Worm (Caenorhabditis elegans) whole organism, young adult: ENCODE data around the gene exos-4.1.

Experiments used
- B0019.2 ChIP-seq: fragments of 200-800 bp; sonication (Bioruptor generic); conservative IDR thresholded peaks from 2 replicates; pipeline ENCODE4 v1.3.6; 2022; ENCODE audit warnings: missing genetic modification reagents, missing genetic modification characterization, missing compliant biosample characterization
- B0336.3 ChIP-seq: fragments of 200-800 bp; sonication (Bioruptor generic); IDR thresholded peaks from 2 replicates; pipeline ENCODE4 v1.3.6; 2022; ENCODE audit warnings: missing genetic modification characterization, missing compliant biosample characterization
- D2030.7 ChIP-seq: fragments of 200-800 bp; sonication (Bioruptor generic); IDR thresholded peaks from 2 replicates; pipeline ENCODE4 v1.3.6; 2022; ENCODE audit warnings: missing genetic modification reagents, missing genetic modification characterization, missing compliant biosample characterization
- F23B12.7 ChIP-seq: sonication (generic microtip); optimal IDR thresholded peaks from 2 replicates; lab custom pipeline; 2017; ENCODE audit warnings: missing genetic modification characterization, mild to moderate bottlenecking, missing compliant biosample characterization, antibody characterized with exemption, moderate library complexity; ENCODE audit not compliant: insufficient read depth
- F33H1.4 ChIP-seq: fragments of 200-800 bp; sonication (Bioruptor generic); IDR thresholded peaks from 2 replicates; pipeline ENCODE4 v1.3.6; 2022; ENCODE audit warnings: missing genetic modification reagents, missing genetic modification characterization, missing compliant biosample characterization
- F37B4.10 ChIP-seq: fragments of 200-800 bp; sonication (Bioruptor generic); IDR thresholded peaks from 2 replicates; pipeline ENCODE4 v1.3.6; 2022; ENCODE audit warnings: missing genetic modification characterization, missing compliant biosample characterization
- F49E8.2 ChIP-seq: sonication (generic microtip); optimal IDR thresholded peaks from 3 replicates; lab custom pipeline; 2017; ENCODE audit warnings: missing genetic modification characterization, mild to moderate bottlenecking, missing compliant biosample characterization, antibody characterized with exemption, moderate library complexity; ENCODE audit not compliant: insufficient read depth
- T26A5.8 ChIP-seq: sonication (generic microtip); optimal IDR thresholded peaks from 2 replicates; lab custom pipeline; 2016; ENCODE audit warnings: missing genetic modification characterization, missing compliant biosample characterization
- Y53G8AR.9 ChIP-seq: fragments of 200-800 bp; sonication (Bioruptor generic); conservative IDR thresholded peaks from 2 replicates; pipeline ENCODE4 v1.3.6; 2022; ENCODE audit warnings: missing genetic modification reagents, missing genetic modification characterization, missing compliant biosample characterization
- Y95B8A.8 ChIP-seq: fragments of 200-800 bp; sonication (Bioruptor generic); IDR thresholded peaks from 2 replicates; pipeline ENCODE4 v1.3.6; 2022; ENCODE audit warnings: missing genetic modification reagents, missing genetic modification characterization, missing compliant biosample characterization
- akir-1 ChIP-seq: fragments of 200-800 bp; sonication (Bioruptor generic); optimal IDR thresholded peaks from 2 replicates; lab custom pipeline; 2018; ENCODE audit warnings: mild to moderate bottlenecking, missing genetic modification characterization, moderate library complexity, missing compliant biosample characterization
- athp-1 ChIP-seq: sonication (generic microtip); optimal IDR thresholded peaks from 2 replicates; lab custom pipeline; 2017; ENCODE audit warnings: mild to moderate bottlenecking, missing genetic modification characterization, missing compliant biosample characterization
- attf-3 ChIP-seq: fragments of 200-800 bp; sonication (Bioruptor generic); conservative IDR thresholded peaks from 2 replicates; pipeline ENCODE4 v1.3.6; 2022; ENCODE audit warnings: missing genetic modification reagents, missing genetic modification characterization, missing compliant biosample characterization
- attf-5 ChIP-seq: fragments of 200-800 bp; sonication (Bioruptor generic); optimal IDR thresholded peaks from 2 replicates; lab custom pipeline; 2018; ENCODE audit warnings: mild to moderate bottlenecking, missing genetic modification characterization, missing compliant biosample characterization
- bed-1 ChIP-seq: fragments of 200-800 bp; sonication (Bioruptor generic); IDR thresholded peaks from 2 replicates; pipeline ENCODE4 v1.3.6; 2022; ENCODE audit warnings: missing genetic modification reagents, missing genetic modification characterization, missing compliant biosample characterization
- ceh-100 ChIP-seq: fragments of 200-800 bp; sonication (Bioruptor generic); IDR thresholded peaks from 2 replicates; pipeline ENCODE4 v1.3.6; 2022; ENCODE audit warnings: missing genetic modification reagents, missing genetic modification characterization, missing compliant biosample characterization
- ceh-27 ChIP-seq: fragments of 200-800 bp; sonication (Bioruptor generic); optimal IDR thresholded peaks from 2 replicates; lab custom pipeline; 2018; ENCODE audit warnings: mild to moderate bottlenecking, missing genetic modification characterization, moderate library complexity, missing compliant biosample characterization
- ceh-40 ChIP-seq: fragments of 200-800 bp; sonication (Bioruptor generic); IDR thresholded peaks from 2 replicates; pipeline ENCODE4 v1.3.6; 2022; ENCODE audit warnings: missing genetic modification characterization, missing compliant biosample characterization
- ceh-58 ChIP-seq: fragments of 200-800 bp; sonication (Bioruptor generic); IDR thresholded peaks from 2 replicates; pipeline ENCODE4 v1.3.6; 2022; ENCODE audit warnings: missing genetic modification characterization, missing compliant biosample characterization
- ceh-79 ChIP-seq: sonication (generic microtip); optimal IDR thresholded peaks from 2 replicates; lab custom pipeline; 2017; ENCODE audit warnings: mild to moderate bottlenecking, missing genetic modification characterization, missing compliant biosample characterization
- ceh-91 ChIP-seq: fragments of 200-800 bp; sonication (Bioruptor generic); IDR thresholded peaks from 2 replicates; pipeline ENCODE4 v1.3.6; 2022; ENCODE audit warnings: missing genetic modification reagents, missing genetic modification characterization, missing compliant biosample characterization
- chd-7 ChIP-seq: sonication (generic microtip); optimal IDR thresholded peaks from 2 replicates; lab custom pipeline; 2016; ENCODE audit warnings: mild to moderate bottlenecking, missing genetic modification characterization, moderate library complexity, missing compliant biosample characterization
- dox-1 ChIP-seq: fragments of 200-800 bp; sonication (Bioruptor generic); IDR thresholded peaks from 2 replicates; pipeline ENCODE4 v1.3.6; 2022; ENCODE audit warnings: missing genetic modification reagents, missing genetic modification characterization, missing compliant biosample characterization
- dpl-1 ChIP-seq: fragments of 150-350 bp; optimal IDR thresholded peaks from 2 replicates; lab custom pipeline; 2014; ENCODE audit warnings: missing biosample characterization, missing genetic modification reagents, missing genetic modification characterization
- efl-1 ChIP-seq: fragments of 150-350 bp; optimal IDR thresholded peaks from 2 replicates; lab custom pipeline; 2014; ENCODE audit warnings: missing biosample characterization, missing genetic modification reagents, missing genetic modification characterization
- hrde-1 ChIP-seq: sonication (generic microtip); optimal IDR thresholded peaks from 2 replicates; lab custom pipeline; 2016; ENCODE audit warnings: missing genetic modification characterization, mild to moderate bottlenecking, missing compliant biosample characterization, moderate library complexity, missing genotype, missing genetic modification reagents, borderline replicate concordance
- let-526 ChIP-seq: fragments of 200-800 bp; sonication (Bioruptor generic); IDR thresholded peaks from 2 replicates; pipeline ENCODE4 v1.3.6; 2022; ENCODE audit warnings: missing genetic modification reagents, missing genetic modification characterization, missing compliant biosample characterization
- let-607 ChIP-seq, 2 experiments: fragments of 200-800 bp in 1 of 2; sonication (Bioruptor generic) in 1 of 2; sonication (generic microtip) in 1 of 2; optimal IDR thresholded peaks; 2 replicates each; lab custom pipeline; 2016 to 2018; ENCODE audit warnings: mild to moderate bottlenecking in 2 of 2, missing compliant biosample characterization in 2 of 2, missing genetic modification characterization in 2 of 2, moderate library complexity in 2 of 2, missing genotype in 1 of 2
- lin-40 ChIP-seq: sonication (generic microtip); optimal IDR thresholded peaks from 2 replicates; lab custom pipeline; 2016; ENCODE audit warnings: missing genetic modification characterization, mild to moderate bottlenecking, missing compliant biosample characterization, missing genotype, missing genetic modification reagents
- lin-54 ChIP-seq: fragments of 200-800 bp; sonication (Bioruptor generic); optimal IDR thresholded peaks from 2 replicates; lab custom pipeline; 2018; ENCODE audit warnings: mild to moderate bottlenecking, missing genetic modification characterization, missing compliant biosample characterization
- lsy-27 ChIP-seq: sonication (generic microtip); optimal IDR thresholded peaks from 2 replicates; lab custom pipeline; 2017; ENCODE audit warnings: missing genetic modification characterization, mild to moderate bottlenecking, missing compliant biosample characterization, antibody characterized with exemption, missing genotype, borderline replicate concordance; ENCODE audit not compliant: insufficient read depth
- madf-10 ChIP-seq: sonication (generic microtip); optimal IDR thresholded peaks from 2 replicates; lab custom pipeline; 2016; ENCODE audit warnings: mild to moderate bottlenecking, missing genetic modification characterization, missing compliant biosample characterization
- madf-3 ChIP-seq: fragments of 200-800 bp; sonication (Bioruptor generic); IDR thresholded peaks from 2 replicates; pipeline ENCODE4 v1.3.6; 2022; ENCODE audit warnings: missing genetic modification reagents, missing genetic modification characterization, missing compliant biosample characterization
- madf-6 ChIP-seq: fragments of 200-800 bp; sonication (Bioruptor generic); IDR thresholded peaks from 2 replicates; pipeline ENCODE4 v1.3.6; 2022; ENCODE audit warnings: missing genetic modification reagents, missing genetic modification characterization, missing compliant biosample characterization
- madf-8 ChIP-seq: fragments of 200-800 bp; sonication (Bioruptor generic); conservative IDR thresholded peaks from 2 replicates; pipeline ENCODE4 v1.3.6; 2022; ENCODE audit warnings: missing genetic modification reagents, missing genetic modification characterization, missing compliant biosample characterization
- mcd-1 ChIP-seq: fragments of 200-800 bp; sonication (Bioruptor generic); IDR thresholded peaks from 2 replicates; pipeline ENCODE4 v1.3.6; 2022; ENCODE audit warnings: missing genetic modification reagents, missing genetic modification characterization, missing compliant biosample characterization
- mes-4 ChIP-seq: sonication (generic microtip); optimal IDR thresholded peaks from 2 replicates; lab custom pipeline; 2016; ENCODE audit warnings: missing genotype, missing genetic modification characterization, missing compliant biosample characterization
- nfyb-1 ChIP-seq: fragments of 200-800 bp; sonication (Bioruptor generic); IDR thresholded peaks from 2 replicates; pipeline ENCODE4 v1.3.6; 2022; ENCODE audit warnings: missing genetic modification reagents, missing genetic modification characterization, missing compliant biosample characterization
- nhr-179 ChIP-seq: sonication (generic microtip); optimal IDR thresholded peaks from 2 replicates; lab custom pipeline; 2016; ENCODE audit warnings: mild to moderate bottlenecking, missing genetic modification characterization, missing compliant biosample characterization
- pbrm-1 ChIP-seq: fragments of 200-800 bp; sonication (Bioruptor generic); IDR thresholded peaks from 2 replicates; pipeline ENCODE4 v1.3.6; 2022; ENCODE audit warnings: missing genetic modification reagents, missing genetic modification characterization, missing compliant biosample characterization
- rcor-1 ChIP-seq: fragments of 200-800 bp; sonication (Bioruptor generic); IDR thresholded peaks from 2 replicates; pipeline ENCODE4 v1.3.6; 2022; ENCODE audit warnings: missing genetic modification reagents, missing genetic modification characterization, missing compliant biosample characterization
- sea-2 ChIP-seq: fragments of 200-800 bp; sonication (Bioruptor generic); IDR thresholded peaks from 2 replicates; pipeline ENCODE4 v1.3.6; 2022; ENCODE audit warnings: missing genetic modification characterization, missing compliant biosample characterization
- snpc-4 ChIP-seq, 5 experiments: fragments of 150-350 bp in 1 of 5; sonication (generic microtip) in 4 of 5; optimal IDR thresholded peaks; 2 replicates each; lab custom pipeline; 2014 to 2018; ENCODE audit warnings: missing genetic modification characterization in 5 of 5, missing biosample characterization in 3 of 5, antibody characterized with exemption in 2 of 5, mild to moderate bottlenecking in 2 of 5, missing compliant biosample characterization in 2 of 5, missing genotype in 2 of 5, moderate library complexity in 2 of 5, missing genetic modification reagents in 1 of 5
- sptf-2 ChIP-seq: fragments of 200-800 bp; sonication (Bioruptor generic); optimal IDR thresholded peaks from 2 replicates; lab custom pipeline; 2018; ENCODE audit warnings: mild to moderate bottlenecking, missing genetic modification characterization, missing compliant biosample characterization
- tlf-1 ChIP-seq: fragments of 200-800 bp; sonication (Bioruptor generic); optimal IDR thresholded peaks from 2 replicates; lab custom pipeline; 2018; ENCODE audit warnings: mild to moderate bottlenecking, missing genetic modification characterization, missing compliant biosample characterization
- unc-130 ChIP-seq: sonication (generic microtip); optimal IDR thresholded peaks from 2 replicates; lab custom pipeline; 2016; ENCODE audit warnings: missing genetic modification reagents, missing genetic modification characterization, missing compliant biosample characterization
- ztf-18 ChIP-seq: sonication (generic microtip); optimal IDR thresholded peaks from 2 replicates; lab custom pipeline; 2016; ENCODE audit warnings: missing genotype, mild to moderate bottlenecking, missing genetic modification characterization, missing compliant biosample characterization
- ztf-26 ChIP-seq: sonication (generic microtip); optimal IDR thresholded peaks from 2 replicates; lab custom pipeline; 2017; ENCODE audit warnings: missing genetic modification characterization, missing compliant biosample characterization

The exos-4.1 gene

DNA sequence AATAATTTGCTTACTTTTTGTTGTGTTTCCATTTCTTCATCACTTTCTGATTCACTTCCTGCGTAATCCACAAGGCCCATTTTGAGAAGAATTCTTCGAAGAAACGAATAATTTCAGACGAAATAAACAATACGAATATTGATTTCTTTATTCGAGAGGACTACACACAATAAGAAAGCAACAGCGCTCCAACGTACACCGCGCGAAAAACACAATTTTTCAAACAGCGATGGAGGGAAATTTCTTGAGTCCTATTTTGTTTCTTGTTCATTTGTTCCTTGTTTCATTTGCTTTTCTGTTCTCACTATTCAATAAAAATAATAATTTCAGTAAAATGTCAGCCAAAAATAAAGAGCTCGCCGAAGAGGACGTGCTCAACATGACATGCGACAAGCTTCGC is 5.1 kb upstream of the exos-4.1 start, which contains the start of the genes prcc-1 and C39E9.12:
prcc-1 (minus strand) TSS at position 119 of the 400 bp plus-strand sequence.
C39E9.12 (plus strand) TSS at position 331 of the 400 bp plus-strand sequence.
- TF ChIP-seq lin-54 (GFP tag; lab: Kevin White, UChicago): peak; percentile 82
- TF ChIP-seq akir-1 (GFP tag; lab: Kevin White, UChicago): no peak
- TF ChIP-seq B0336.3 (GFP tag; lab: Robert Waterston, UW): 0 out of 2 replicates have a peak, but pooled peaks have one; percentile 21
- TF ChIP-seq T26A5.8: no peak
- no peak for TF ChIP-seq ceh-58 (GFP tag; lab: Robert Waterston, UW)
- TF ChIP-seq F23B12.7 (tag; lab: Kevin White, UChicago): peak; percentile 61
- TF ChIP-seq attf-5 (GFP tag; lab: Kevin White, UChicago): peak; percentile 44
- TF ChIP-seq let-526 (GFP tag; lab: Robert Waterston, UW): no peak
- peak; percentile 12 for TF ChIP-seq ceh-27 (GFP tag; lab: Kevin White, UChicago)
- TF ChIP-seq ztf-26 (tag; lab: Kevin White, UChicago): no peak
- TF ChIP-seq nfyb-1: no peak
- peak; percentile 29; the same call in 1 of the 2 replicates for TF ChIP-seq pbrm-1 (GFP tag; lab: Robert Waterston, UW)
- TF ChIP-seq sea-2 (GFP tag; lab: Robert Waterston, UW): no peak
- no peak for TF ChIP-seq lsy-27 (tag; lab: Kevin White, UChicago)
- TF ChIP-seq dpl-1: peak; percentile 91
- TF ChIP-seq nhr-179 (tag; lab: Kevin White, UChicago): no peak
- no peak for TF ChIP-seq lin-40 (tag; lab: Kevin White, UChicago)
- TF ChIP-seq Y95B8A.8: no peak
- TF ChIP-seq sptf-2 (GFP tag; lab: Kevin White, UChicago): no peak
- TF ChIP-seq F37B4.10: no peak
- TF ChIP-seq F33H1.4: peak; percentile 74
- peak; percentile 44 for TF ChIP-seq tlf-1 (GFP tag; lab: Kevin White, UChicago)
- no peak for TF ChIP-seq ceh-40
- peak; percentile 69 for TF ChIP-seq unc-130 (GFP tag; lab: Kevin White, UChicago)
- TF ChIP-seq mes-4 (tag; lab: Kevin White, UChicago): no peak
- TF ChIP-seq athp-1 (tag; lab: Kevin White, UChicago): no peak
- peak; percentile 88 for TF ChIP-seq mcd-1
- TF ChIP-seq ceh-91: peak; percentile 82
- peak; percentile 98 for TF ChIP-seq efl-1 (GFP tag; lab: Kevin White, UChicago)
- peak; percentile 95 for TF ChIP-seq madf-6
- peak; percentile 9 for TF ChIP-seq F49E8.2
- TF ChIP-seq madf-10 (tag; lab: Kevin White, UChicago): no peak
- no peak for TF ChIP-seq bed-1 (GFP tag; lab: Robert Waterston, UW)
- TF ChIP-seq dox-1: peak; percentile 71
- TF ChIP-seq ztf-18 (tag; lab: Kevin White, UChicago): no peak
- TF ChIP-seq ceh-79 (tag; lab: Kevin White, UChicago): no peak
- peak; percentile 69 for TF ChIP-seq B0019.2 (GFP tag; lab: Robert Waterston, UW)
- peak; percentile 23; the same call in 1 of the 2 replicates for TF ChIP-seq rcor-1 (GFP tag; lab: Robert Waterston, UW)
- TF ChIP-seq ceh-100 (GFP tag; lab: Robert Waterston, UW): peak; percentile 54; the same call in 1 of the 2 replicates
- no peak for TF ChIP-seq snpc-4 (GFP tag; optimal IDR thresholded peaks at IDR 0.05; lab: Kevin White, UChicago)
- TF ChIP-seq snpc-4 (tag; optimal IDR thresholded peaks at IDR 0.05; lab: Kevin White, UChicago): peak in 2 of 4 experiments; percentile 1 to 67
- TF ChIP-seq Y53G8AR.9 (GFP tag; lab: Robert Waterston, UW): 0 out of 2 replicates have a peak, but pooled peaks have one; percentile 13
- peak; percentile 72 for TF ChIP-seq madf-3 (GFP tag; lab: Robert Waterston, UW)
- peak; percentile 49; the same call in 1 of the 2 replicates for TF ChIP-seq attf-3 (GFP tag; lab: Robert Waterston, UW)
- TF ChIP-seq madf-8 (GFP tag; lab: Robert Waterston, UW): peak; percentile 84
- peak; percentile 89 for TF ChIP-seq D2030.7 (GFP tag; lab: Robert Waterston, UW)
- no peak for TF ChIP-seq chd-7 (tag; lab: Kevin White, UChicago)
- no peak for TF ChIP-seq let-607 (tag; optimal IDR thresholded peaks at IDR 0.05; lab: Kevin White, UChicago)
- no peak for TF ChIP-seq hrde-1 (tag; lab: Kevin White, UChicago)
